Worm (Caenorhabditis elegans) whole organism, early embryonic: ENCODE measurements around the gene hsp-3.

Experiments
- ama-1 ChIP-seq: fragments of 150-350 bp; optimal IDR thresholded peaks from 2 replicates; lab custom pipeline; 2014
- tbx-37 ChIP-seq: fragments of 200-800 bp; sonication (Bioruptor generic); conservative IDR thresholded peaks from 2 replicates; pipeline ENCODE4 v1.3.6; 2022; ENCODE audit warnings: missing genetic modification reagents, missing genetic modification characterization, missing compliant biosample characterization

ce11 chrX:6065936-6066452 lies 25.9 kb downstream of the hsp-3 start, which contains the start of gene ptr-4:
- TF ChIP-seq ama-1 (lab: Kevin White, UChicago) (no peak), tbx-37 (no peak)
